Worm (Caenorhabditis elegans) whole organism, L4/young adult: ENCODE measurements around the gene arrd-18.

Source experiments
- W03F9.2 ChIP-seq: fragments of 150-350 bp; optimal IDR thresholded peaks from 2 replicates; lab custom pipeline; 2014; ENCODE audit warnings: missing biosample characterization, missing genetic modification characterization
- dao-5 ChIP-seq: sonication (generic microtip); optimal IDR thresholded peaks from 2 replicates; lab custom pipeline; 2016; ENCODE audit warnings: missing genotype, missing genetic modification characterization, moderate library complexity, missing compliant biosample characterization
- him-1 ChIP-seq: sonication (generic microtip); optimal IDR thresholded peaks from 2 replicates; lab custom pipeline; 2016; ENCODE audit warnings: missing genotype, missing genetic modification reagents, missing genetic modification characterization, missing compliant biosample characterization

arrd-18 gene

ce11 chrV:3312067-3312666, at the start of gene arrd-18:
Gene arrd-18 (minus strand): TSS chrV:3312117.
- TF ChIP-seq W03F9.2 (no peak), dao-5 (tag; lab: Kevin White, UChicago) (no peak), him-1 (tag; lab: Kevin White, UChicago) (no peak)

ce11 chrV:3361633-3362032, 49.7 kb upstream of the arrd-18 start:
- TF ChIP-seq him-1 (tag; lab: Kevin White, UChicago) (no peak), W03F9.2 (no peak), dao-5 (tag; lab: Kevin White, UChicago) (no peak)

- TF ChIP-seq him-1 (tag; lab: Kevin White, UChicago) (no peak), W03F9.2 (no peak), dao-5 (tag; lab: Kevin White, UChicago) (no peak)
Observed at ce11 chrV:3358267-3358666, 46.4 kb upstream of the arrd-18 start, which contains the start of gene C04E12.5. Gene C04E12.5 (plus strand): TSS chrV:3358567.

ce11 chrV:3357106-3357505, 45.2 kb upstream of the arrd-18 start, which contains the start of gene scrm-3:
Gene scrm-3 (minus strand): TSS chrV:3357206.
- TF ChIP-seq dao-5 (tag; lab: Kevin White, UChicago): no peak
- TF ChIP-seq him-1 (tag; lab: Kevin White, UChicago): no peak
- no peak for TF ChIP-seq W03F9.2

ce11 chrV:3355544-3355943, 43.6 kb upstream of the arrd-18 start:
- TF ChIP-seq him-1 (tag; lab: Kevin White, UChicago) (no peak), W03F9.2 (no peak), dao-5 (tag; lab: Kevin White, UChicago) (no peak)

ce11 chrV:3352925-3353324, 41.0 kb upstream of the arrd-18 start, which contains the start of gene C17B7.12:
Gene C17B7.12 (plus strand): TSS chrV:3353225.
- TF ChIP-seq dao-5 (tag; lab: Kevin White, UChicago) (no peak), W03F9.2 (no peak), him-1 (tag; lab: Kevin White, UChicago) (no peak)

ce11 chrV:3351266-3351665, 39.3 kb upstream of the arrd-18 start, which contains the start of gene str-63:
Gene str-63 (plus strand): TSS chrV:3351566.
- TF ChIP-seq him-1 (tag; lab: Kevin White, UChicago): no peak
- TF ChIP-seq W03F9.2: no peak
- no peak for TF ChIP-seq dao-5 (tag; lab: Kevin White, UChicago)

ce11 chrV:3349877-3350276, 38.0 kb upstream of the arrd-18 start, which contains the start of gene C17B7.15:
Gene C17B7.15 (plus strand): TSS chrV:3350177.
- TF ChIP-seq dao-5 (tag; lab: Kevin White, UChicago) (no peak), W03F9.2 (no peak), him-1 (tag; lab: Kevin White, UChicago) (no peak)

- TF ChIP-seq him-1 (tag; lab: Kevin White, UChicago) (no peak), W03F9.2 (no peak), dao-5 (tag; lab: Kevin White, UChicago) (no peak)
Observed at ce11 chrV:3347486-3347885, 35.6 kb upstream of the arrd-18 start.

- TF ChIP-seq W03F9.2: no peak
- no peak for TF ChIP-seq him-1 (tag; lab: Kevin White, UChicago)
- no peak for TF ChIP-seq dao-5 (tag; lab: Kevin White, UChicago)
Observed at ce11 chrV:3346434-3347019, 34.6 kb upstream of the arrd-18 start, which contains the start of gene fbxa-65. Gene fbxa-65 (minus strand): TSS chrV:3346484.

ce11 chrV:3344001-3344400, 32.1 kb upstream of the arrd-18 start:
- no peak for TF ChIP-seq dao-5 (tag; lab: Kevin White, UChicago)
- no peak for TF ChIP-seq W03F9.2
- no peak for TF ChIP-seq him-1 (tag; lab: Kevin White, UChicago)

- TF ChIP-seq him-1 (tag; lab: Kevin White, UChicago) (no peak), dao-5 (tag; lab: Kevin White, UChicago) (no peak), W03F9.2 (no peak)
Observed at ce11 chrV:3342504-3342903, 30.6 kb upstream of the arrd-18 start, which contains the start of gene C17B7.3. Gene C17B7.3 (plus strand): TSS chrV:3342804.

- no peak for TF ChIP-seq him-1 (tag; lab: Kevin White, UChicago)
- no peak for TF ChIP-seq W03F9.2
- TF ChIP-seq dao-5 (tag; lab: Kevin White, UChicago): no peak
Observed at ce11 chrV:3341906-3342305, 30.0 kb upstream of the arrd-18 start, which contains the start of gene C17B7.10. Gene C17B7.10 (minus strand): TSS chrV:3342006.

- TF ChIP-seq dao-5 (tag; lab: Kevin White, UChicago): no peak
Observed at ce11 chrV:3339009-3339408, 27.1 kb upstream of the arrd-18 start, which contains the start of gene C17B7.4. Gene C17B7.4 (plus strand): TSS chrV:3339309.
